Fruit fly (Drosophila melanogaster) whole organism, embryonic: ENCODE data around the gene Lsp1alpha.

ENCODE experiments used
- Adf1 ChIP-seq: fragments of 200-800 bp; sonication (Bioruptor generic); IDR thresholded peaks from 2 replicates; pipeline ENCODE4 v1.3.6; 2022; ENCODE audit warnings: missing biosample characterization, missing genetic modification characterization
- Asciz ChIP-seq: fragments of 200-800 bp; sonication (Bioruptor generic); optimal IDR thresholded peaks from 2 replicates; lab custom pipeline; 2017; ENCODE audit warnings: missing biosample characterization, mild to moderate bottlenecking, missing genetic modification characterization, missing genetic modification reagents
- B-H2 ChIP-seq: fragments of 200-800 bp; sonication (Bioruptor generic); optimal IDR thresholded peaks from 2 replicates; lab custom pipeline; 2018; ENCODE audit warnings: missing biosample characterization, mild to moderate bottlenecking, missing genetic modification characterization
- Bdp1 ChIP-seq: fragments of 200-800 bp; sonication (Bioruptor generic); optimal IDR thresholded peaks from 3 replicates; lab custom pipeline; 2016; ENCODE audit warnings: missing biosample characterization, missing genetic modification characterization
- CG1024 ChIP-seq: fragments of 200-800 bp; sonication (Bioruptor generic); IDR thresholded peaks from 2 replicates; pipeline ENCODE4 v1.3.6; 2022; ENCODE audit warnings: missing biosample characterization, missing genetic modification characterization
- CG11695 ChIP-seq: fragments of 200-800 bp; sonication (Bioruptor generic); IDR thresholded peaks from 3 replicates; pipeline ENCODE4 v1.3.6; 2022; ENCODE audit warnings: missing biosample characterization, missing genetic modification characterization
- CG12299 ChIP-seq: fragments of 200-800 bp; sonication (Bioruptor generic); optimal IDR thresholded peaks from 2 replicates; lab custom pipeline; 2018; ENCODE audit warnings: missing biosample characterization, mild to moderate bottlenecking, missing genetic modification characterization
- CG13775 ChIP-seq: fragments of 200-800 bp; sonication (Bioruptor generic); optimal IDR thresholded peaks from 3 replicates; lab custom pipeline; 2017; ENCODE audit warnings: missing biosample characterization, mild to moderate bottlenecking, missing genetic modification characterization
- CG14710 ChIP-seq: fragments of 200-800 bp; sonication (Bioruptor generic); optimal IDR thresholded peaks from 3 replicates; lab custom pipeline; 2019; ENCODE audit warnings: missing biosample characterization, mild to moderate bottlenecking, missing genetic modification characterization, moderate library complexity
- CG1529 ChIP-seq: fragments of 200-800 bp; sonication (Bioruptor generic); optimal IDR thresholded peaks from 3 replicates; lab custom pipeline; 2018; ENCODE audit warnings: missing biosample characterization, missing genetic modification characterization
- CG16863 ChIP-seq: fragments of 200-800 bp; sonication (Bioruptor generic); optimal IDR thresholded peaks from 3 replicates; lab custom pipeline; 2016; ENCODE audit warnings: missing biosample characterization, missing genetic modification characterization
- CG17385 ChIP-seq: fragments of 200-800 bp; sonication (Bioruptor generic); optimal IDR thresholded peaks from 3 replicates; lab custom pipeline; 2018; ENCODE audit warnings: missing biosample characterization, mild to moderate bottlenecking, missing genetic modification characterization
- CG18011 ChIP-seq: fragments of 200-800 bp; sonication (Bioruptor generic); optimal IDR thresholded peaks from 2 replicates; lab custom pipeline; 2017; ENCODE audit warnings: missing biosample characterization, missing genetic modification characterization, mild to moderate bottlenecking, moderate library complexity, missing genotype
- CG18619 ChIP-seq: fragments of 200-800 bp; sonication (Bioruptor generic); optimal IDR thresholded peaks from 3 replicates; lab custom pipeline; 2017; ENCODE audit warnings: missing biosample characterization, mild to moderate bottlenecking, missing genetic modification characterization
- CG31441 ChIP-seq: fragments of 200-800 bp; sonication (Bioruptor generic); IDR thresholded peaks from 2 replicates; pipeline ENCODE4 v1.3.6; 2022; ENCODE audit warnings: missing biosample characterization, missing genetic modification characterization
- CG33213 ChIP-seq: fragments of 200-800 bp; sonication (Bioruptor generic); optimal IDR thresholded peaks from 3 replicates; lab custom pipeline; 2016; ENCODE audit warnings: missing biosample characterization, missing genetic modification characterization
- CG34224 ChIP-seq: fragments of 200-800 bp; sonication (Bioruptor generic); IDR thresholded peaks from 3 replicates; pipeline ENCODE4 v1.3.6; 2022; ENCODE audit warnings: missing biosample characterization, missing genetic modification characterization; ENCODE audit not compliant: partially characterized antibody
- CG34422 ChIP-seq: fragments of 200-800 bp; sonication (Bioruptor generic); IDR thresholded peaks from 3 replicates; pipeline ENCODE4 v1.3.6; 2022; ENCODE audit warnings: missing biosample characterization, missing genetic modification characterization
- CG4282 ChIP-seq: fragments of 200-800 bp; sonication (Bioruptor generic); optimal IDR thresholded peaks from 2 replicates; lab custom pipeline; 2016; ENCODE audit warnings: missing biosample characterization, missing genetic modification characterization
- CG7357 ChIP-seq: fragments of 200-800 bp; sonication (Bioruptor generic); IDR thresholded peaks from 3 replicates; pipeline ENCODE4 v1.3.6; 2022; ENCODE audit warnings: missing biosample characterization, missing genetic modification characterization
- CG7556 ChIP-seq: fragments of 200-800 bp; sonication (Bioruptor generic); optimal IDR thresholded peaks from 2 replicates; lab custom pipeline; 2017; ENCODE audit warnings: missing biosample characterization, mild to moderate bottlenecking, missing genetic modification characterization
- CG7786 ChIP-seq: fragments of 200-800 bp; sonication (Bioruptor generic); optimal IDR thresholded peaks from 2 replicates; lab custom pipeline; 2016; ENCODE audit warnings: missing biosample characterization, missing genetic modification characterization
- CG7839 ChIP-seq: fragments of 200-800 bp; sonication (Bioruptor generic); optimal IDR thresholded peaks from 3 replicates; lab custom pipeline; 2018; ENCODE audit warnings: missing biosample characterization, mild to moderate bottlenecking, missing genetic modification characterization, moderate library complexity
- CG8290 ChIP-seq, 3 experiments: fragments of 200-800 bp; sonication (Bioruptor generic); optimal IDR thresholded peaks; 2 replicates each; lab custom pipeline; 2016 to 2019; ENCODE audit warnings: missing biosample characterization in 3 of 3, missing genetic modification characterization in 3 of 3, mild to moderate bottlenecking in 2 of 3, moderate library complexity in 1 of 3
- CG9609 ChIP-seq: fragments of 200-800 bp; sonication (Bioruptor generic); optimal IDR thresholded peaks from 3 replicates; lab custom pipeline; 2016; ENCODE audit warnings: missing biosample characterization, missing genetic modification characterization
- CHES-1-like ChIP-seq: fragments of 200-800 bp; sonication (Bioruptor generic); optimal IDR thresholded peaks from 2 replicates; lab custom pipeline; 2016; ENCODE audit warnings: missing biosample characterization, missing genetic modification characterization
- Camta ChIP-seq: fragments of 200-800 bp; sonication (Bioruptor generic); optimal IDR thresholded peaks from 2 replicates; lab custom pipeline; 2016; ENCODE audit warnings: missing biosample characterization, missing genetic modification characterization
- Meics ChIP-seq: fragments of 200-800 bp; sonication (Bioruptor generic); optimal IDR thresholded peaks from 2 replicates; lab custom pipeline; 2017; ENCODE audit warnings: missing biosample characterization, mild to moderate bottlenecking, missing genetic modification characterization
- NFAT ChIP-seq: fragments of 200-800 bp; sonication (Bioruptor generic); IDR thresholded peaks from 2 replicates; pipeline ENCODE4 v1.3.6; 2022; ENCODE audit warnings: missing biosample characterization, missing genetic modification characterization
- Nf-YA ChIP-seq: fragments of 200-800 bp; sonication (Bioruptor generic); IDR thresholded peaks from 2 replicates; pipeline ENCODE4 v1.3.6; 2022; ENCODE audit warnings: missing biosample characterization, missing genetic modification characterization
- Oaz ChIP-seq: fragments of 200-800 bp; sonication (Bioruptor generic); IDR thresholded peaks from 2 replicates; pipeline ENCODE4 v1.3.6; 2022; ENCODE audit warnings: missing biosample characterization, missing genetic modification characterization
- PHDP ChIP-seq: fragments of 200-800 bp; sonication (Bioruptor generic); optimal IDR thresholded peaks from 3 replicates; lab custom pipeline; 2018; ENCODE audit warnings: missing biosample characterization, mild to moderate bottlenecking, missing genetic modification characterization, moderate library complexity
- aop ChIP-seq: fragments of 200-800 bp; sonication (Bioruptor generic); IDR thresholded peaks from 2 replicates; pipeline ENCODE4 v1.3.6; 2022; ENCODE audit warnings: missing biosample characterization, missing genetic modification characterization
- ash1 ChIP-seq: fragments of 200-800 bp; sonication (Bioruptor generic); optimal IDR thresholded peaks from 2 replicates; lab custom pipeline; 2018; ENCODE audit warnings: missing biosample characterization, mild to moderate bottlenecking, missing genetic modification characterization
- az2 ChIP-seq: fragments of 200-800 bp; sonication (Bioruptor generic); optimal IDR thresholded peaks from 3 replicates; lab custom pipeline; 2016; ENCODE audit warnings: missing biosample characterization, missing genetic modification characterization
- ci ChIP-seq: fragments of 200-800 bp; sonication (Bioruptor generic); IDR thresholded peaks from 3 replicates; pipeline ENCODE4 v1.3.6; 2022; ENCODE audit warnings: missing biosample characterization, missing genetic modification characterization
- fd96Cb ChIP-seq: fragments of 200-800 bp; sonication (Bioruptor generic); optimal IDR thresholded peaks from 2 replicates; lab custom pipeline; 2018; ENCODE audit warnings: missing biosample characterization, mild to moderate bottlenecking, missing genetic modification characterization, moderate library complexity
- h ChIP-seq: fragments of >200 bp; optimal IDR thresholded peaks from 2 replicates; lab custom pipeline; 2017
- her ChIP-seq: fragments of 200-800 bp; sonication (Bioruptor generic); optimal IDR thresholded peaks from 2 replicates; lab custom pipeline; 2016; ENCODE audit warnings: missing biosample characterization, missing genetic modification characterization
- lab ChIP-seq: fragments of 200-800 bp; sonication (Bioruptor generic); optimal IDR thresholded peaks from 3 replicates; lab custom pipeline; 2017; ENCODE audit warnings: missing biosample characterization, missing genetic modification characterization, mild to moderate bottlenecking, moderate library complexity, missing genetic modification reagents
- lilli ChIP-seq: fragments of 200-800 bp; sonication (Bioruptor generic); optimal IDR thresholded peaks from 3 replicates; lab custom pipeline; 2016; ENCODE audit warnings: missing biosample characterization, missing genetic modification characterization
- luna ChIP-seq: fragments of 200-800 bp; sonication (Bioruptor generic); optimal IDR thresholded peaks from 2 replicates; lab custom pipeline; 2016; ENCODE audit warnings: missing biosample characterization, missing genetic modification characterization
- maf-S ChIP-seq: fragments of 200-800 bp; sonication (Bioruptor generic); optimal IDR thresholded peaks from 2 replicates; lab custom pipeline; 2016; ENCODE audit warnings: missing biosample characterization, missing genetic modification characterization
- nerfin-1 ChIP-seq: fragments of 200-800 bp; sonication (Bioruptor generic); optimal IDR thresholded peaks from 3 replicates; lab custom pipeline; 2019; ENCODE audit warnings: missing biosample characterization, mild to moderate bottlenecking, missing genetic modification characterization, moderate library complexity
- onecut ChIP-seq: fragments of 200-800 bp; sonication (Bioruptor generic); IDR thresholded peaks from 2 replicates; pipeline ENCODE4 v1.3.6; 2022; ENCODE audit warnings: missing biosample characterization, missing genetic modification characterization
- repo ChIP-seq: fragments of 200-800 bp; sonication (Bioruptor generic); optimal IDR thresholded peaks from 2 replicates; lab custom pipeline; 2016; ENCODE audit warnings: missing biosample characterization, missing genetic modification characterization
- salm ChIP-seq: fragments of 200-800 bp; sonication (Bioruptor generic); optimal IDR thresholded peaks from 2 replicates; lab custom pipeline; 2018; ENCODE audit warnings: missing biosample characterization, mild to moderate bottlenecking, missing genetic modification characterization
- scrt ChIP-seq: fragments of 200-800 bp; sonication (Bioruptor generic); optimal IDR thresholded peaks from 2 replicates; lab custom pipeline; 2018; ENCODE audit warnings: missing biosample characterization, mild to moderate bottlenecking, missing genetic modification characterization, moderate library complexity
- sens ChIP-seq: fragments of 200-800 bp; sonication (Bioruptor generic); peaks from one replicate; lab custom pipeline; 2016; ENCODE audit warnings: missing biosample characterization, missing genetic modification characterization
- usp ChIP-seq: fragments of >200 bp; optimal IDR thresholded peaks from 2 replicates; lab custom pipeline; 2017; ENCODE audit warnings: missing biosample characterization, missing genetic modification characterization
- wdn ChIP-seq: fragments of 200-800 bp; sonication (Bioruptor generic); IDR thresholded peaks from 2 replicates; pipeline ENCODE4 v1.3.6; 2022; ENCODE audit warnings: missing biosample characterization, missing genetic modification characterization

The Lsp1alpha gene

dm6 chrX:12462936-12463558 lies 27.0 kb upstream of the Lsp1alpha start, which contains the start of the genes Rab40 and CG42258 (continued):
- no peak for TF ChIP-seq CG18011 (GFP tag; lab: Kevin White, UChicago)
- no peak for TF ChIP-seq CG34422 (GFP tag; lab: Robert Waterston, UW)
- peak; percentile 48 for TF ChIP-seq CG34224 (GFP tag; lab: Robert Waterston, UW)
- peak; percentile 43 for TF ChIP-seq lab (GFP tag; lab: Kevin White, UChicago)
- peak; percentile 36 for TF ChIP-seq Meics (GFP tag; lab: Kevin White, UChicago)
- TF ChIP-seq Oaz = no peak
- TF ChIP-seq CG11695 (GFP tag; lab: Robert Waterston, UW) = 0 out of 3 replicates have a peak, but pooled peaks have one; percentile 34
- TF ChIP-seq Bdp1 (GFP tag; lab: Kevin White, UChicago) = peak; percentile 24
- peak; percentile 41 for TF ChIP-seq CG7786 (GFP tag; lab: Kevin White, UChicago)
- peak; percentile 10 for TF ChIP-seq Camta (GFP tag; lab: Kevin White, UChicago)
- TF ChIP-seq az2 (GFP tag; lab: Kevin White, UChicago) = peak; percentile 36
- TF ChIP-seq CG13775 = peak; percentile 33
- TF ChIP-seq sens = peak; percentile 91
- peak; percentile 29 for TF ChIP-seq CG9609 (GFP tag; lab: Kevin White, UChicago)
- TF ChIP-seq B-H2 (GFP tag; lab: Kevin White, UChicago) = no peak
- TF ChIP-seq scrt (GFP tag; lab: Kevin White, UChicago) = no peak
- no peak for TF ChIP-seq usp (GFP tag; lab: Kevin White, UChicago)
- TF ChIP-seq CG33213 (GFP tag; lab: Kevin White, UChicago) = no peak
- peak; percentile 37; the same call in 1 of the 2 replicates for TF ChIP-seq CG31441
- no peak for TF ChIP-seq CG1529
- TF ChIP-seq CG1024 (GFP tag; lab: Robert Waterston, UW) = no peak
- TF ChIP-seq luna (GFP tag; lab: Kevin White, UChicago) = no peak
- TF ChIP-seq CG12299 (tag; lab: Kevin White, UChicago) = no peak
- no peak for TF ChIP-seq salm (tag; lab: Kevin White, UChicago)
- peak; percentile 69 for TF ChIP-seq lilli (GFP tag; lab: Kevin White, UChicago)
- TF ChIP-seq wdn (GFP tag; lab: Robert Waterston, UW) = no peak
- no peak for TF ChIP-seq PHDP (tag; lab: Kevin White, UChicago)
- no peak for TF ChIP-seq CHES-1-like (GFP tag; lab: Kevin White, UChicago)
- no peak for TF ChIP-seq h (lab: Kevin White, UChicago)
- no peak for TF ChIP-seq Asciz
- TF ChIP-seq CG4282 = no peak
- no peak for TF ChIP-seq Adf1
- TF ChIP-seq NFAT (GFP tag; lab: Robert Waterston, UW) = peak; percentile 45
- TF ChIP-seq repo (GFP tag; lab: Kevin White, UChicago) = no peak
- TF ChIP-seq CG7357 = no peak
- TF ChIP-seq CG14710 = peak; percentile 77
- TF ChIP-seq aop (GFP tag; lab: Robert Waterston, UW) = no peak
- peak; percentile 25 for TF ChIP-seq CG7556
- no peak for TF ChIP-seq her (GFP tag; lab: Kevin White, UChicago)
- peak; percentile 38 for TF ChIP-seq CG17385 (GFP tag; lab: Kevin White, UChicago)
- TF ChIP-seq CG8290 (GFP tag; optimal IDR thresholded peaks at IDR 0.05; lab: Kevin White, UChicago) = peak; percentile 25
- peak in 1 of 2 experiments; percentile 56 for TF ChIP-seq CG8290 (tag; optimal IDR thresholded peaks at IDR 0.05; lab: Kevin White, UChicago)
- TF ChIP-seq ash1 = no peak
- no peak for TF ChIP-seq Nf-YA (GFP tag; lab: Robert Waterston, UW)
- no peak for TF ChIP-seq maf-S (GFP tag; lab: Kevin White, UChicago)
- peak; percentile 24 for TF ChIP-seq CG16863 (GFP tag; lab: Kevin White, UChicago)
- no peak for TF ChIP-seq nerfin-1 (tag; lab: Kevin White, UChicago)
- peak; percentile 36 for TF ChIP-seq CG7839
- peak; percentile 16 for TF ChIP-seq CG18619
- peak; percentile 21 for TF ChIP-seq fd96Cb (tag; lab: Kevin White, UChicago)
- no peak for TF ChIP-seq onecut
- 0 out of 3 replicates have a peak, but pooled peaks have one; percentile 29 for TF ChIP-seq ci
